Fruit fly (Drosophila melanogaster) whole organism, adult: ENCODE data around the gene wb.

Source experiments
- CG12768 ChIP-seq: fragments of 200-800 bp; sonication (Bioruptor generic); optimal IDR thresholded peaks from 2 replicates; lab custom pipeline; 2017; ENCODE audit warnings: missing biosample characterization, missing genetic modification characterization, mild to moderate bottlenecking, moderate library complexity, missing genetic modification reagents
- CG14711 ChIP-seq: fragments of 200-800 bp; sonication (Bioruptor generic); optimal IDR thresholded peaks from 2 replicates; lab custom pipeline; 2018; ENCODE audit warnings: missing biosample characterization, mild to moderate bottlenecking, missing genetic modification characterization, moderate library complexity
- CG33017 ChIP-seq: fragments of 200-800 bp; sonication (Bioruptor generic); optimal IDR thresholded peaks from 2 replicates; lab custom pipeline; 2018; ENCODE audit warnings: missing biosample characterization, mild to moderate bottlenecking, missing genetic modification characterization, moderate library complexity
- CG5204 ChIP-seq: fragments of 200-800 bp; sonication (Bioruptor generic); optimal IDR thresholded peaks from 2 replicates; lab custom pipeline; 2016; ENCODE audit warnings: missing biosample characterization, missing genetic modification characterization
- kay ChIP-seq: fragments of 200-800 bp; sonication (Bioruptor generic); peaks from one replicate; lab custom pipeline; 2016; ENCODE audit warnings: missing biosample characterization, missing genetic modification characterization, borderline replicate concordance
- tj ChIP-seq: fragments of 200-800 bp; sonication (Bioruptor generic); optimal IDR thresholded peaks from 3 replicates; lab custom pipeline; 2017; ENCODE audit warnings: missing biosample characterization, mild to moderate bottlenecking, missing genetic modification characterization, moderate library complexity

DNA sequence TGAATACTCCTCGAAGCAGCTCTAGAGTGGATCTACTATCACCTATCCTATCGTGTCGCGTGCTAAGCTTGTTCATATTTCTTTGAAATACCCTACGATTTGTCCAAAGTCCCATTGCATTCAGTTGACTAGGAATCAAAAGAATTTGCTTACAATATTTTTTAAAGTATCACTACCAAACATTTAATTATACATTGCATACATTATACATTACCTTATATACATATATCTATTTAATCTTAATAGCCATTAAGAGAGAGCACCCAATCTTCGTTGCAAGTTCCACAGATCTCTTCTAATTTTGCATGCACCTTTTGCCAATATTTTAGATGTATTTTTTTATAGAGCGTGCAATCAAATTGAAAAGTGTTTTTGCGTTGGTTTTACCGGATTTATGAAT is 55.8 kb downstream of the wb start:
- no peak for TF ChIP-seq CG14711 (tag; lab: Kevin White, UChicago)
- no peak for TF ChIP-seq kay (GFP tag; lab: Kevin White, UChicago)
- TF ChIP-seq CG12768, result no peak
- no peak for TF ChIP-seq CG5204 (GFP tag; lab: Kevin White, UChicago)
- TF ChIP-seq tj (GFP tag; lab: Kevin White, UChicago), result no peak
- TF ChIP-seq CG33017 (tag; lab: Kevin White, UChicago), result no peak
